Worm (Caenorhabditis elegans): ENCODE results near the gene C23G10.2.

C23G10.2 gene

ce11 chrIII:6207881-6208280 lies at the start of gene C23G10.2:
TSS of gene C23G10.2 (plus strand) at chrIII:6208064.
- TF ChIP-seq pag-3 (tag; optimal IDR thresholded peaks at IDR 0.05; ENCODE audit: borderline replicate concordance, insufficient read depth) = no peak
- TF ChIP-seq ceh-90 (tag; optimal IDR thresholded peaks at IDR 0.05) = no peak
- TF ChIP-seq ama-1 (optimal IDR thresholded peaks at IDR 0.05) = no peak
- no peak for TF ChIP-seq mep-1 (tag; optimal IDR thresholded peaks at IDR 0.05)
- no peak for TF ChIP-seq sox-4 (tag; optimal IDR thresholded peaks at IDR 0.05)
- no peak for TF ChIP-seq ceh-88 (GFP tag; IDR thresholded peaks at IDR 0.05)
- no peak for TF ChIP-seq unc-130 (tag; optimal IDR thresholded peaks at IDR 0.05)
- peak in 1 of 6 experiments; percentile 58 for TF ChIP-seq elt-3 (tag; optimal IDR thresholded peaks at IDR 0.05)
- TF ChIP-seq unc-30 (tag; optimal IDR thresholded peaks at IDR 0.05) = no peak
- peak; percentile 14 for TF ChIP-seq blmp-1 (tag; optimal IDR thresholded peaks at IDR 0.05)
- TF ChIP-seq lsy-2 (tag; optimal IDR thresholded peaks at IDR 0.05) = peak in 1 of 2 experiments; percentile 36
- TF ChIP-seq fkh-8 (tag; optimal IDR thresholded peaks at IDR 0.05) = no peak
- no peak for TF ChIP-seq C16A3.4 (tag; optimal IDR thresholded peaks at IDR 0.05)
- no peak for TF ChIP-seq nhr-85 (tag)

- TF ChIP-seq ceh-63 (GFP tag; optimal IDR thresholded peaks at IDR 0.05) = no peak
- TF ChIP-seq dpl-1 (GFP tag; optimal IDR thresholded peaks at IDR 0.05) = peak; percentile 13 to 48 (median 26)
- peak; percentile 5 for TF ChIP-seq lin-15B (tag; optimal IDR thresholded peaks at IDR 0.05)
- TF ChIP-seq ces-1 (GFP tag; optimal IDR thresholded peaks at IDR 0.05) = no peak
- TF ChIP-seq mef-2 (tag; optimal IDR thresholded peaks at IDR 0.05) = no peak
- peak; percentile 60 for TF ChIP-seq dsc-1 (tag; optimal IDR thresholded peaks at IDR 0.05)
- no peak for TF ChIP-seq fkh-10 (GFP tag; optimal IDR thresholded peaks at IDR 0.05)
- peak; percentile 42 for TF ChIP-seq fos-1 (tag; optimal IDR thresholded peaks at IDR 0.05)
- TF ChIP-seq grh-1 (GFP tag; IDR thresholded peaks at IDR 0.05) = 0 out of 2 replicates have a peak, but pooled peaks have one; percentile 6
- TF ChIP-seq C04F5.9 (tag; optimal IDR thresholded peaks at IDR 0.05) = no peak
- TF ChIP-seq elt-2 (tag; optimal IDR thresholded peaks at IDR 0.05) = peak; percentile 81
- peak; percentile 59 for TF ChIP-seq swsn-7 (tag; optimal IDR thresholded peaks at IDR 0.05)
- peak; percentile 63 for TF ChIP-seq rnt-1 (tag; optimal IDR thresholded peaks at IDR 0.05)
- TF ChIP-seq nhr-28 (tag; optimal IDR thresholded peaks at IDR 0.05) = no peak
- peak; percentile 24 for TF ChIP-seq skn-1 (tag; optimal IDR thresholded peaks at IDR 0.05)
- peak; percentile 58 for TF ChIP-seq hpl-2 (GFP tag; optimal IDR thresholded peaks at IDR 0.05)
- TF ChIP-seq elt-3 (tag; optimal IDR thresholded peaks at IDR 0.05) = peak in 3 of 6 experiments; percentile 27 to 72 (median 33)
- TF ChIP-seq sup-37 (GFP tag; optimal IDR thresholded peaks at IDR 0.05) = peak; percentile 10
- peak; percentile 72 for TF ChIP-seq nhr-71 (tag; optimal IDR thresholded peaks at IDR 0.05)
- TF ChIP-seq unc-86 (tag; optimal IDR thresholded peaks at IDR 0.05) = no peak
- TF ChIP-seq lin-35 (GFP tag; optimal IDR thresholded peaks at IDR 0.05) = peak; percentile 41 to 78
- peak; percentile 9 for TF ChIP-seq snpc-4 (tag; optimal IDR thresholded peaks at IDR 0.05)
- 0 out of 2 replicates have a peak, but pooled peaks have one; percentile 18 for TF ChIP-seq ceh-88 (GFP tag; IDR thresholded peaks at IDR 0.05)
- no peak for TF ChIP-seq pag-3 (tag; optimal IDR thresholded peaks at IDR 0.05; ENCODE audit: borderline replicate concordance, insufficient read depth)
- TF ChIP-seq efl-1 (optimal IDR thresholded peaks at IDR 0.05) = peak; percentile 50 to 62
- TF ChIP-seq efl-1 (GFP tag; optimal IDR thresholded peaks at IDR 0.05 in 1 of 2) = peak; percentile 30 to 93
- no peak for TF ChIP-seq lin-39 (tag; optimal IDR thresholded peaks at IDR 0.05)
- TF ChIP-seq snu-23 (GFP tag; optimal IDR thresholded peaks at IDR 0.05) = peak; percentile 66
- TF ChIP-seq F16B12.6 (tag; optimal IDR thresholded peaks at IDR 0.05) = peak; percentile 17
- TF ChIP-seq nhr-237 (tag; optimal IDR thresholded peaks at IDR 0.05) = peak; percentile 33
- no peak for TF ChIP-seq unc-30 (tag; optimal IDR thresholded peaks at IDR 0.05)
- peak; percentile 40 for TF ChIP-seq xbp-1 (tag; optimal IDR thresholded peaks at IDR 0.05)
- no peak for TF ChIP-seq nhr-76 (tag; optimal IDR thresholded peaks at IDR 0.05)
- peak; percentile 30; the same call in 1 of the 2 replicates for TF ChIP-seq unc-98 (GFP tag; IDR thresholded peaks at IDR 0.05)
- peak; percentile 14 for TF ChIP-seq nhr-77 (tag; optimal IDR thresholded peaks at IDR 0.05)
- TF ChIP-seq aly-2 (tag; optimal IDR thresholded peaks at IDR 0.05) = no peak
- TF ChIP-seq unc-130 (tag; optimal IDR thresholded peaks at IDR 0.05) = peak; percentile 64
- peak; percentile 72 for TF ChIP-seq lin-14 (GFP tag; optimal IDR thresholded peaks at IDR 0.05)
- TF ChIP-seq nhr-19 (GFP tag; conservative IDR thresholded peaks at IDR 0.05) = peak; percentile 71
- TF ChIP-seq mab-9 (GFP tag; IDR thresholded peaks at IDR 0.05) = no peak
- peak; percentile 17 for TF ChIP-seq lin-13 (GFP tag; optimal IDR thresholded peaks at IDR 0.05)
Observed at ce11 chrIII:6158642-6159475, 49.0 kb upstream of the C23G10.2 start, which contains the start of gene nfm-1. TSS of gene nfm-1 (plus strand) at chrIII:6159453.
